Fruit fly (Drosophila melanogaster) whole organism, embryonic: ENCODE measurements around the gene RhoGAP100F.

Source experiments
- Asciz ChIP-seq: fragments of 200-800 bp; sonication (Bioruptor generic); optimal IDR thresholded peaks from 2 replicates; lab custom pipeline; 2017; ENCODE audit warnings: missing biosample characterization, mild to moderate bottlenecking, missing genetic modification characterization, missing genetic modification reagents
- Awh ChIP-seq: fragments of 200-800 bp; sonication (Bioruptor generic); IDR thresholded peaks from 2 replicates; pipeline ENCODE4, ENCODE4 v1.3.6; 2022; ENCODE audit warnings: missing biosample characterization, missing genetic modification characterization
- CG10274 ChIP-seq: fragments of 200-800 bp; sonication (Bioruptor generic); optimal IDR thresholded peaks from 3 replicates; lab custom pipeline; 2017; ENCODE audit warnings: missing biosample characterization, mild to moderate bottlenecking, missing genetic modification characterization
- CG10654 ChIP-seq: fragments of 200-800 bp; sonication (Bioruptor generic); optimal IDR thresholded peaks from 2 replicates; lab custom pipeline; 2016; ENCODE audit warnings: missing biosample characterization, missing genetic modification characterization
- CG11398 ChIP-seq: fragments of 200-800 bp; sonication (Bioruptor generic); optimal IDR thresholded peaks from 2 replicates; lab custom pipeline; 2016; ENCODE audit warnings: missing biosample characterization, missing genetic modification characterization
- CG12299 ChIP-seq: fragments of 200-800 bp; sonication (Bioruptor generic); optimal IDR thresholded peaks from 2 replicates; lab custom pipeline; 2018; ENCODE audit warnings: missing biosample characterization, mild to moderate bottlenecking, missing genetic modification characterization
- CG14667 ChIP-seq: fragments of 200-800 bp; sonication (Bioruptor generic); IDR thresholded peaks from 2 replicates; pipeline ENCODE4 v1.3.6; 2022; ENCODE audit warnings: missing biosample characterization, missing genetic modification characterization
- CG14860 ChIP-seq: fragments of 200-800 bp; sonication (Bioruptor generic); IDR thresholded peaks from 3 replicates; pipeline ENCODE4 v1.3.6; 2022; ENCODE audit warnings: missing biosample characterization, missing genetic modification characterization; ENCODE audit not compliant: partially characterized antibody
- CG15011 ChIP-seq: fragments of 200-800 bp; sonication (Bioruptor generic); optimal IDR thresholded peaks from 3 replicates; lab custom pipeline; 2018; ENCODE audit warnings: missing biosample characterization, mild to moderate bottlenecking, missing genetic modification characterization
- CG1647 ChIP-seq: fragments of 200-800 bp; sonication (Bioruptor generic); optimal IDR thresholded peaks from 3 replicates; lab custom pipeline; 2016; ENCODE audit warnings: missing biosample characterization, missing genetic modification characterization
- CG2129 ChIP-seq: fragments of 200-800 bp; sonication (Bioruptor generic); IDR thresholded peaks from 2 replicates; pipeline ENCODE4 v1.3.6; 2022; ENCODE audit warnings: missing biosample characterization, missing genetic modification characterization; ENCODE audit not compliant: partially characterized antibody
- CG2202 ChIP-seq: fragments of 200-800 bp; sonication (Bioruptor generic); optimal IDR thresholded peaks from 2 replicates; lab custom pipeline; 2018; ENCODE audit warnings: missing biosample characterization, mild to moderate bottlenecking, missing genetic modification characterization
- CG2875 ChIP-seq: fragments of 200-800 bp; sonication (Bioruptor generic); optimal IDR thresholded peaks from 2 replicates; lab custom pipeline; 2017; ENCODE audit warnings: missing biosample characterization, mild to moderate bottlenecking, missing genetic modification characterization, missing genetic modification reagents
- CG2889 ChIP-seq: fragments of 200-800 bp; sonication (Bioruptor generic); IDR thresholded peaks from 3 replicates; pipeline ENCODE4 v1.3.6; 2022; ENCODE audit warnings: missing biosample characterization, missing genetic modification characterization
- CG3407 ChIP-seq: fragments of 200-800 bp; sonication (Bioruptor generic); optimal IDR thresholded peaks from 2 replicates; lab custom pipeline; 2018; ENCODE audit warnings: missing biosample characterization, mild to moderate bottlenecking, missing genetic modification characterization
- CG42726 ChIP-seq: fragments of 200-800 bp; sonication (Bioruptor generic); IDR thresholded peaks from 2 replicates; pipeline ENCODE4 v1.3.6; 2022; ENCODE audit warnings: missing biosample characterization, missing genetic modification characterization; ENCODE audit not compliant: partially characterized antibody
- CG4707 ChIP-seq: fragments of 200-800 bp; sonication (Bioruptor generic); optimal IDR thresholded peaks from 2 replicates; lab custom pipeline; 2018; ENCODE audit warnings: missing biosample characterization, mild to moderate bottlenecking, missing genetic modification characterization, moderate library complexity
- CG6175 ChIP-seq: fragments of 200-800 bp; sonication (Bioruptor generic); IDR thresholded peaks from 3 replicates; pipeline ENCODE4 v1.3.6; 2022; ENCODE audit warnings: missing biosample characterization, missing genetic modification characterization
- CG7786 ChIP-seq: fragments of 200-800 bp; sonication (Bioruptor generic); optimal IDR thresholded peaks from 2 replicates; lab custom pipeline; 2016; ENCODE audit warnings: missing biosample characterization, missing genetic modification characterization
- CG7839 ChIP-seq: fragments of 200-800 bp; sonication (Bioruptor generic); optimal IDR thresholded peaks from 3 replicates; lab custom pipeline; 2018; ENCODE audit warnings: missing biosample characterization, mild to moderate bottlenecking, missing genetic modification characterization, moderate library complexity
- CG8765 ChIP-seq: fragments of 200-800 bp; sonication (Bioruptor generic); IDR thresholded peaks from 2 replicates; pipeline ENCODE4 v1.3.6; 2022; ENCODE audit warnings: missing biosample characterization, missing genetic modification characterization
- CG9437 ChIP-seq: fragments of 200-800 bp; sonication (Bioruptor generic); optimal IDR thresholded peaks from 2 replicates; lab custom pipeline; 2018; ENCODE audit warnings: missing biosample characterization, mild to moderate bottlenecking, missing genetic modification characterization
- Dfd ChIP-seq, 2 experiments: fragments of >200 bp; optimal IDR thresholded peaks; 2 replicates each; lab custom pipeline; 2017; ENCODE audit warnings: missing biosample characterization in 2 of 2, missing genetic modification characterization in 2 of 2
- E2f1 ChIP-seq: fragments of 200-800 bp; sonication (Bioruptor generic); IDR thresholded peaks from 2 replicates; pipeline ENCODE4 v1.3.6; 2022; ENCODE audit warnings: missing biosample characterization, missing genetic modification characterization
- Ets97D ChIP-seq: fragments of 200-800 bp; sonication (Bioruptor generic); optimal IDR thresholded peaks from 3 replicates; lab custom pipeline; 2016; ENCODE audit warnings: missing biosample characterization, missing genetic modification characterization
- H2.0 ChIP-seq: fragments of 200-800 bp; sonication (Bioruptor generic); IDR thresholded peaks from 2 replicates; pipeline ENCODE4 v1.3.6; 2022; ENCODE audit warnings: missing biosample characterization, missing genetic modification characterization
- Lim3 ChIP-seq: fragments of 200-800 bp; sonication (Bioruptor generic); IDR thresholded peaks from 2 replicates; pipeline ENCODE4 v1.3.6; 2022; ENCODE audit warnings: missing biosample characterization, missing genetic modification characterization
- NC2β ChIP-seq: fragments of 200-800 bp; sonication (Bioruptor generic); optimal IDR thresholded peaks from 2 replicates; lab custom pipeline; 2016; ENCODE audit warnings: missing biosample characterization, missing genetic modification characterization
- Poxn ChIP-seq: fragments of 200-800 bp; sonication (Bioruptor generic); IDR thresholded peaks from 2 replicates; pipeline ENCODE4 v1.3.6; 2022; ENCODE audit warnings: missing biosample characterization, missing genetic modification characterization
- Side ChIP-seq: fragments of 200-800 bp; sonication (Bioruptor generic); optimal IDR thresholded peaks from 2 replicates; lab custom pipeline; 2016; ENCODE audit warnings: missing biosample characterization, missing genetic modification characterization
- abd-A ChIP-seq: fragments of 200-800 bp; sonication (Bioruptor generic); optimal IDR thresholded peaks from 3 replicates; lab custom pipeline; 2019; ENCODE audit warnings: missing biosample characterization, mild to moderate bottlenecking, missing genetic modification characterization, moderate library complexity
- bbx ChIP-seq: fragments of 200-800 bp; sonication (Bioruptor generic); IDR thresholded peaks from 2 replicates; pipeline ENCODE4 v1.3.6; 2022; ENCODE audit warnings: missing biosample characterization, missing genetic modification characterization; ENCODE audit not compliant: partially characterized antibody
- cas ChIP-seq: fragments of 200-800 bp; sonication (Bioruptor generic); IDR thresholded peaks from 2 replicates; pipeline ENCODE4 v1.3.6; 2022; ENCODE audit warnings: missing biosample characterization, missing genetic modification characterization
- dpn ChIP-seq, 2 experiments: fragments of 200-800 bp; sonication (Bioruptor generic); optimal IDR thresholded peaks; 3 replicates each; lab custom pipeline; 2016; ENCODE audit warnings: missing biosample characterization in 2 of 2, missing genetic modification characterization in 2 of 2
- fd96Cb ChIP-seq: fragments of 200-800 bp; sonication (Bioruptor generic); optimal IDR thresholded peaks from 2 replicates; lab custom pipeline; 2018; ENCODE audit warnings: missing biosample characterization, mild to moderate bottlenecking, missing genetic modification characterization, moderate library complexity
- gcm ChIP-seq: fragments of 200-800 bp; sonication (Bioruptor generic); optimal IDR thresholded peaks from 2 replicates; lab custom pipeline; 2019; ENCODE audit warnings: missing biosample characterization, mild to moderate bottlenecking, missing genetic modification characterization, moderate library complexity
- hbn ChIP-seq: fragments of 200-800 bp; sonication (Bioruptor generic); IDR thresholded peaks from 2 replicates; pipeline ENCODE4 v1.3.6; 2022; ENCODE audit warnings: missing biosample characterization, missing genetic modification characterization; ENCODE audit not compliant: partially characterized antibody
- lilli ChIP-seq: fragments of 200-800 bp; sonication (Bioruptor generic); optimal IDR thresholded peaks from 3 replicates; lab custom pipeline; 2016; ENCODE audit warnings: missing biosample characterization, missing genetic modification characterization
- mam ChIP-seq: fragments of 200-800 bp; sonication (Bioruptor generic); optimal IDR thresholded peaks from 3 replicates; lab custom pipeline; 2016; ENCODE audit warnings: missing biosample characterization, missing genetic modification characterization
- peb ChIP-seq: fragments of 200-800 bp; sonication (Bioruptor generic); IDR thresholded peaks from 2 replicates; pipeline ENCODE4 v1.3.6; 2022; ENCODE audit warnings: missing biosample characterization, missing genetic modification characterization
- pnt ChIP-seq: fragments of 200-800 bp; sonication (Bioruptor generic); optimal IDR thresholded peaks from 3 replicates; lab custom pipeline; 2016; ENCODE audit warnings: missing biosample characterization, missing genetic modification characterization
- prd ChIP-seq, 3 experiments: fragments of >200 bp in 2 of 3; fragments of 200-800 bp in 1 of 3; sonication (Bioruptor generic) in 1 of 3; optimal IDR thresholded peaks in 2 of 3; IDR thresholded peaks in 1 of 3; 2 replicates in 2 of 3; 3 replicates in 1 of 3; pipeline versions ENCODE4 v1.3.6 to Lab custom; 2017 to 2022; ENCODE audit warnings: missing biosample characterization in 1 of 3, missing genetic modification characterization in 1 of 3
- slbo ChIP-seq: fragments of 200-800 bp; sonication (Bioruptor generic); IDR thresholded peaks from 2 replicates; pipeline ENCODE4 v1.3.6; 2022; ENCODE audit warnings: missing biosample characterization, missing genetic modification characterization
- so ChIP-seq: fragments of 200-800 bp; sonication (Bioruptor generic); IDR thresholded peaks from 3 replicates; pipeline ENCODE4 v1.3.6; 2022; ENCODE audit warnings: missing biosample characterization, missing genetic modification characterization
- ssp ChIP-seq: fragments of 200-800 bp; sonication (Bioruptor generic); IDR thresholded peaks from 2 replicates; pipeline ENCODE4 v1.3.6; 2022; ENCODE audit warnings: missing biosample characterization, missing genetic modification characterization
- stwl ChIP-seq: fragments of 200-800 bp; sonication (Bioruptor generic); optimal IDR thresholded peaks from 3 replicates; lab custom pipeline; 2018; ENCODE audit warnings: missing biosample characterization, mild to moderate bottlenecking, missing genetic modification characterization, moderate library complexity
- sug ChIP-seq: fragments of 200-800 bp; optimal IDR thresholded peaks from 2 replicates; lab custom pipeline; 2019; ENCODE audit warnings: missing biosample characterization, mild to moderate bottlenecking, missing genetic modification characterization, moderate library complexity
- tna ChIP-seq: fragments of 200-800 bp; sonication (Bioruptor generic); IDR thresholded peaks from 2 replicates; pipeline ENCODE4 v1.3.6; 2022; ENCODE audit warnings: missing biosample characterization, missing genetic modification characterization; ENCODE audit not compliant: partially characterized antibody
- unc-4 ChIP-seq: fragments of 200-800 bp; sonication (Bioruptor generic); IDR thresholded peaks from 2 replicates; pipeline ENCODE4 v1.3.6; 2022; ENCODE audit warnings: missing biosample characterization, missing genetic modification characterization; ENCODE audit not compliant: partially characterized antibody
- zfh2 ChIP-seq: fragments of 200-800 bp; sonication (Bioruptor generic); optimal IDR thresholded peaks from 2 replicates; lab custom pipeline; 2016; ENCODE audit warnings: missing biosample characterization, missing genetic modification characterization

Gene RhoGAP100F

dm6 chr3R:31810073-31810530, 2.3 kb upstream of the RhoGAP100F start, which contains the start of gene Rift (continued):
- TF ChIP-seq bbx (no peak), CG15011 (no peak), lilli (peak; percentile 19), so (0 out of 3 replicates have a peak, but pooled peaks have one; percentile 36), fd96Cb (tag; lab: Kevin White, UChicago) (no peak), H2.0 (GFP tag; lab: Robert Waterston, UW) (no peak), Side (no peak), CG12299 (tag; lab: Kevin White, UChicago) (peak; percentile 40), CG1647 (GFP tag; lab: Kevin White, UChicago) (no peak), CG14860 (GFP tag; lab: Robert Waterston, UW) (no peak), pnt (GFP tag; lab: Kevin White, UChicago) (no peak), gcm (GFP tag; lab: Kevin White, UChicago) (peak; percentile 45), CG2202 (no peak), sug (tag; lab: Kevin White, UChicago) (peak; percentile 23), hbn (GFP tag; lab: Robert Waterston, UW) (peak; percentile 18; the same call in 1 of the 2 replicates), CG11398 (GFP tag; lab: Kevin White, UChicago) (no peak), dpn (GFP tag; optimal IDR thresholded peaks at IDR 0.05; lab: Kevin White, UChicago) (peak in 1 of 2 experiments; percentile 13), mam (GFP tag; lab: Kevin White, UChicago) (no peak), Poxn (GFP tag; lab: Robert Waterston, UW) (no peak), CG10654 (GFP tag; lab: Kevin White, UChicago) (no peak), zfh2 (GFP tag; lab: Kevin White, UChicago) (peak; percentile 18), peb (no peak), Asciz (GFP tag; lab: Kevin White, UChicago) (peak; percentile 41), Ets97D (GFP tag; lab: Kevin White, UChicago) (no peak), CG2129 (GFP tag; lab: Robert Waterston, UW) (no peak), NC2β (no peak), CG10274 (GFP tag; lab: Kevin White, UChicago) (no peak), slbo (GFP tag; lab: Robert Waterston, UW) (peak; percentile 64), CG42726 (no peak), cas (GFP tag; lab: Robert Waterston, UW) (no peak), tna (GFP tag; lab: Robert Waterston, UW) (no peak), Lim3 (GFP tag; lab: Robert Waterston, UW) (no peak), stwl (tag; lab: Kevin White, UChicago) (peak; percentile 16), prd (optimal IDR thresholded peaks at IDR 0.05; lab: Kevin White, UChicago) (no peak), prd (GFP tag; IDR thresholded peaks at IDR 0.05; lab: Robert Waterston, UW) (peak; percentile 64; the same call in 2 of the 3 replicates), abd-A (tag; lab: Kevin White, UChicago) (no peak), CG14667 (GFP tag; lab: Robert Waterston, UW) (no peak; the same call in 1 of the 2 replicates), Awh (no peak), unc-4 (peak; percentile 49; the same call in 1 of the 2 replicates), Dfd (GFP tag; optimal IDR thresholded peaks at IDR 0.05; lab: Kevin White, UChicago) (no peak), CG2875 (no peak), CG6175 (GFP tag; lab: Robert Waterston, UW) (no peak), E2f1 (GFP tag; lab: Robert Waterston, UW) (no peak), CG3407 (GFP tag; lab: Kevin White, UChicago) (no peak), CG2889 (GFP tag; lab: Robert Waterston, UW) (no peak), CG4707 (GFP tag; lab: Kevin White, UChicago) (no peak), CG7786 (GFP tag; lab: Kevin White, UChicago) (no peak), CG8765 (GFP tag; lab: Robert Waterston, UW) (no peak), CG9437 (no peak), ssp (GFP tag; lab: Robert Waterston, UW) (no peak), CG7839 (peak; percentile 23)
